Fruit fly (Drosophila melanogaster) whole organism, prepupa: Measurements from ENCODE around the gene c12.1.

Experiments used
- Blimp-1 ChIP-seq: fragments of 200-800 bp; sonication (Bioruptor generic); optimal IDR thresholded peaks from 3 replicates; lab custom pipeline; 2017; ENCODE audit warnings: missing biosample characterization, missing genetic modification characterization, mild to moderate bottlenecking, moderate library complexity, missing genetic modification reagents
- CG10631 ChIP-seq: fragments of 200-800 bp; sonication (Bioruptor generic); optimal IDR thresholded peaks from 2 replicates; lab custom pipeline; 2016; ENCODE audit warnings: missing biosample characterization, missing genetic modification characterization
- CG10669 ChIP-seq: fragments of 200-800 bp; sonication (Bioruptor generic); optimal IDR thresholded peaks from 3 replicates; lab custom pipeline; 2018; ENCODE audit warnings: missing biosample characterization, mild to moderate bottlenecking, missing genetic modification characterization, moderate library complexity
- CG11294 ChIP-seq: fragments of 200-800 bp; sonication (Bioruptor generic); IDR thresholded peaks from 2 replicates; pipeline ENCODE4 v1.3.6; 2022; ENCODE audit warnings: missing biosample characterization, missing genetic modification characterization
- CG11762 ChIP-seq: fragments of 200-800 bp; sonication (Bioruptor generic); optimal IDR thresholded peaks from 3 replicates; lab custom pipeline; 2016; ENCODE audit warnings: missing biosample characterization, missing genetic modification characterization; ENCODE audit not compliant: insufficient read depth
- CG15336 ChIP-seq: fragments of 200-800 bp; sonication (Bioruptor generic); IDR thresholded peaks from 2 replicates; pipeline ENCODE4 v1.3.6; 2022; ENCODE audit warnings: missing biosample characterization, missing genetic modification characterization
- CG16779 ChIP-seq: fragments of 200-800 bp; sonication (Bioruptor generic); optimal IDR thresholded peaks from 3 replicates; lab custom pipeline; 2017; ENCODE audit warnings: missing biosample characterization, mild to moderate bottlenecking, missing genetic modification characterization
- CG3032 ChIP-seq: fragments of 200-800 bp; optimal IDR thresholded peaks from 2 replicates; lab custom pipeline; 2019; ENCODE audit warnings: missing biosample characterization, mild to moderate bottlenecking, missing genetic modification characterization, moderate library complexity
- CG31627 ChIP-seq: fragments of 200-800 bp; sonication (Bioruptor generic); optimal IDR thresholded peaks from 3 replicates; lab custom pipeline; 2016; ENCODE audit warnings: missing biosample characterization, missing genetic modification characterization
- CG32006 ChIP-seq: fragments of 200-800 bp; sonication (Bioruptor generic); optimal IDR thresholded peaks from 3 replicates; lab custom pipeline; 2017; ENCODE audit warnings: missing biosample characterization, mild to moderate bottlenecking, missing genetic modification characterization
- CG34406 ChIP-seq: fragments of 200-800 bp; sonication (Bioruptor generic); optimal IDR thresholded peaks from 3 replicates; lab custom pipeline; 2016; ENCODE audit warnings: missing biosample characterization, missing genetic modification characterization
- CG3919 ChIP-seq: fragments of 200-800 bp; sonication (Bioruptor generic); optimal IDR thresholded peaks from 3 replicates; lab custom pipeline; 2016; ENCODE audit warnings: missing biosample characterization, missing genetic modification characterization
- CG6163 ChIP-seq: fragments of 200-800 bp; sonication (Bioruptor generic); IDR thresholded peaks from 3 replicates; pipeline ENCODE4 v1.3.6; 2022; ENCODE audit warnings: missing biosample characterization, missing genetic modification characterization
- CG6792 ChIP-seq: fragments of 200-800 bp; sonication (Bioruptor generic); optimal IDR thresholded peaks from 3 replicates; lab custom pipeline; 2016; ENCODE audit warnings: missing biosample characterization, missing genetic modification characterization
- CG6808 ChIP-seq: fragments of 200-800 bp; sonication (Bioruptor generic); optimal IDR thresholded peaks from 3 replicates; lab custom pipeline; 2017; ENCODE audit warnings: missing biosample characterization, missing genetic modification characterization, mild to moderate bottlenecking, moderate library complexity, missing genetic modification reagents
- CG6854 ChIP-seq: fragments of 200-800 bp; sonication (Bioruptor generic); optimal IDR thresholded peaks from 2 replicates; lab custom pipeline; 2017; ENCODE audit warnings: missing biosample characterization, mild to moderate bottlenecking, missing genetic modification characterization
- CG7368 ChIP-seq: fragments of 200-800 bp; sonication (Bioruptor generic); optimal IDR thresholded peaks from 3 replicates; lab custom pipeline; 2016; ENCODE audit warnings: missing biosample characterization, missing genetic modification characterization
- CG8119 ChIP-seq: fragments of 200-800 bp; sonication (Bioruptor generic); IDR thresholded peaks from 3 replicates; pipeline ENCODE4 v1.3.6; 2022; ENCODE audit warnings: missing biosample characterization, missing genetic modification characterization
- CG8319 ChIP-seq: fragments of 200-800 bp; sonication (Bioruptor generic); optimal IDR thresholded peaks from 3 replicates; lab custom pipeline; 2016; ENCODE audit warnings: missing biosample characterization, missing genetic modification characterization
- CG9139 ChIP-seq: fragments of 200-800 bp; sonication (Bioruptor generic); optimal IDR thresholded peaks from 3 replicates; lab custom pipeline; 2017; ENCODE audit warnings: missing biosample characterization, mild to moderate bottlenecking, missing genetic modification characterization
- Eip78C ChIP-seq: fragments of 200-800 bp; sonication (Bioruptor generic); peaks from one replicate; lab custom pipeline; 2016; ENCODE audit warnings: missing biosample characterization, missing genetic modification characterization
- Eip93F ChIP-seq: fragments of 200-800 bp; sonication (Bioruptor generic); optimal IDR thresholded peaks from 2 replicates; lab custom pipeline; 2016; ENCODE audit warnings: missing biosample characterization, mild to moderate bottlenecking, missing genetic modification characterization
- Ets21C ChIP-seq: fragments of 200-800 bp; sonication (Bioruptor generic); optimal IDR thresholded peaks from 3 replicates; lab custom pipeline; 2016; ENCODE audit warnings: missing biosample characterization, missing genetic modification characterization
- Ets96B ChIP-seq: fragments of 200-800 bp; optimal IDR thresholded peaks from 2 replicates; lab custom pipeline; 2019; ENCODE audit warnings: missing biosample characterization, mild to moderate bottlenecking, missing genetic modification characterization, moderate library complexity
- Hr38 ChIP-seq: sonication (Bioruptor generic); optimal IDR thresholded peaks from 2 replicates; lab custom pipeline; 2016; ENCODE audit warnings: missing biosample characterization, missing genetic modification characterization
- Hr39 ChIP-seq: fragments of 200-800 bp; sonication (Bioruptor generic); optimal IDR thresholded peaks from 2 replicates; lab custom pipeline; 2016; ENCODE audit warnings: missing biosample characterization, missing genetic modification characterization
- Hr4 ChIP-seq: fragments of 200-800 bp; sonication (Bioruptor generic); optimal IDR thresholded peaks from 3 replicates; lab custom pipeline; 2016; ENCODE audit warnings: missing biosample characterization, missing genetic modification characterization
- Lpt ChIP-seq: fragments of 200-800 bp; sonication (Bioruptor generic); optimal IDR thresholded peaks from 3 replicates; lab custom pipeline; 2016; ENCODE audit warnings: missing biosample characterization, missing genetic modification characterization
- OdsH ChIP-seq: fragments of 200-800 bp; sonication (Bioruptor generic); optimal IDR thresholded peaks from 3 replicates; lab custom pipeline; 2016; ENCODE audit warnings: missing biosample characterization, missing genetic modification characterization
- Smox ChIP-seq: fragments of 200-800 bp; sonication (Bioruptor generic); optimal IDR thresholded peaks from 3 replicates; lab custom pipeline; 2016; ENCODE audit warnings: missing biosample characterization, missing genetic modification characterization
- Sox102F ChIP-seq: fragments of 200-800 bp; sonication (Bioruptor generic); optimal IDR thresholded peaks from 2 replicates; lab custom pipeline; 2016; ENCODE audit warnings: missing biosample characterization, mild to moderate bottlenecking, missing genetic modification characterization
- Sox14 ChIP-seq: fragments of 200-800 bp; sonication (Bioruptor generic); optimal IDR thresholded peaks from 3 replicates; lab custom pipeline; 2016; ENCODE audit warnings: missing biosample characterization, missing genetic modification characterization
- Sox15 ChIP-seq: fragments of 200-800 bp; sonication (Bioruptor generic); optimal IDR thresholded peaks from 3 replicates; lab custom pipeline; 2016; ENCODE audit warnings: missing biosample characterization, missing genetic modification characterization
- achi ChIP-seq: fragments of 200-800 bp; sonication (Bioruptor generic); optimal IDR thresholded peaks from 3 replicates; lab custom pipeline; 2016; ENCODE audit warnings: missing biosample characterization, missing genetic modification characterization
- acj6 ChIP-seq: fragments of 200-800 bp; sonication (Bioruptor generic); optimal IDR thresholded peaks from 3 replicates; lab custom pipeline; 2016; ENCODE audit warnings: missing biosample characterization, missing genetic modification characterization
- dac ChIP-seq: fragments of 200-800 bp; sonication (Bioruptor generic); optimal IDR thresholded peaks from 2 replicates; lab custom pipeline; 2017; ENCODE audit warnings: missing biosample characterization, mild to moderate bottlenecking, missing genetic modification characterization
- dsx ChIP-seq: fragments of 200-800 bp; optimal IDR thresholded peaks from 3 replicates; lab custom pipeline; 2019; ENCODE audit warnings: missing biosample characterization, mild to moderate bottlenecking, missing genetic modification characterization, moderate library complexity; ENCODE audit not compliant: poor library complexity, severe bottlenecking
- eg ChIP-seq: fragments of 200-800 bp; sonication (Bioruptor generic); IDR thresholded peaks from 3 replicates; pipeline ENCODE4 v1.3.6; 2022; ENCODE audit warnings: missing biosample characterization, missing genetic modification characterization
- esn ChIP-seq: fragments of 200-800 bp; sonication (Bioruptor generic); optimal IDR thresholded peaks from 2 replicates; lab custom pipeline; 2016; ENCODE audit warnings: missing biosample characterization, mild to moderate bottlenecking, missing genetic modification characterization, moderate library complexity
- fd59A ChIP-seq: fragments of 200-800 bp; sonication (Bioruptor generic); optimal IDR thresholded peaks from 2 replicates; lab custom pipeline; 2017; ENCODE audit warnings: missing biosample characterization, mild to moderate bottlenecking, missing genetic modification characterization, missing genetic modification reagents
- fd85E ChIP-seq: fragments of 200-800 bp; sonication (Bioruptor generic); optimal IDR thresholded peaks from 3 replicates; lab custom pipeline; 2016; ENCODE audit warnings: missing biosample characterization, missing genetic modification characterization
- fkh ChIP-seq: fragments of 200-800 bp; sonication (Bioruptor generic); optimal IDR thresholded peaks from 3 replicates; lab custom pipeline; 2017; ENCODE audit warnings: missing biosample characterization, mild to moderate bottlenecking, missing genetic modification characterization, moderate library complexity
- lz ChIP-seq: fragments of 200-800 bp; sonication (Bioruptor generic); optimal IDR thresholded peaks from 3 replicates; lab custom pipeline; 2016; ENCODE audit warnings: missing biosample characterization, missing genetic modification characterization
- net ChIP-seq: fragments of 200-800 bp; sonication (Bioruptor generic); optimal IDR thresholded peaks from 3 replicates; lab custom pipeline; 2016; ENCODE audit warnings: missing biosample characterization, missing genetic modification characterization
- pdm3 ChIP-seq: fragments of 200-800 bp; sonication (Bioruptor generic); optimal IDR thresholded peaks from 3 replicates; lab custom pipeline; 2016; ENCODE audit warnings: missing biosample characterization, missing genetic modification characterization
- spab ChIP-seq: fragments of 200-800 bp; sonication (Bioruptor generic); optimal IDR thresholded peaks from 2 replicates; lab custom pipeline; 2017; ENCODE audit warnings: missing biosample characterization, mild to moderate bottlenecking, missing genetic modification characterization, missing genetic modification reagents
- ss ChIP-seq, 2 experiments: fragments of 200-800 bp; sonication (Bioruptor generic); optimal IDR thresholded peaks; 2 replicates in 1 of 2; 3 replicates in 1 of 2; lab custom pipeline; 2017 to 2018; ENCODE audit warnings: mild to moderate bottlenecking in 2 of 2, missing biosample characterization in 2 of 2, missing genetic modification characterization in 2 of 2, moderate library complexity in 1 of 2
- svp ChIP-seq: fragments of 200-800 bp; sonication (Bioruptor generic); peaks from one replicate; lab custom pipeline; 2016; ENCODE audit warnings: missing biosample characterization, missing genetic modification characterization
- vri ChIP-seq: fragments of 200-800 bp; sonication (Bioruptor generic); optimal IDR thresholded peaks from 3 replicates; lab custom pipeline; 2016; ENCODE audit warnings: missing biosample characterization, mild to moderate bottlenecking, missing genetic modification characterization

Gene c12.1

dm6 chrX:9286386-9286785 is 32.6 kb downstream of the c12.1 start:
- TF ChIP-seq Eip78C: peak; percentile 3
- TF ChIP-seq pdm3 (GFP tag; lab: Kevin White, UChicago): no peak
- no peak for TF ChIP-seq Hr39
- TF ChIP-seq svp (GFP tag; lab: Kevin White, UChicago): no peak
- TF ChIP-seq CG34406 (GFP tag; lab: Kevin White, UChicago): no peak

dm6 chrX:9284024-9284738 is 34.8 kb downstream of the c12.1 start, which contains the start of gene lz:
Gene lz, plus strand, starts transcription at chrX:9284649.
- TF ChIP-seq Ets21C: no peak
- TF ChIP-seq CG6792: no peak
- TF ChIP-seq CG31627 (GFP tag; lab: Kevin White, UChicago): no peak
- no peak for TF ChIP-seq spab (GFP tag; lab: Kevin White, UChicago)
- TF ChIP-seq CG7368: no peak
- TF ChIP-seq Blimp-1 (GFP tag; lab: Kevin White, UChicago): no peak
- no peak for TF ChIP-seq CG16779 (tag; lab: Kevin White, UChicago)
- no peak for TF ChIP-seq fd85E (GFP tag; lab: Kevin White, UChicago)
- no peak for TF ChIP-seq acj6
- no peak for TF ChIP-seq CG11294 (GFP tag; lab: Robert Waterston, UW)
- TF ChIP-seq Lpt (GFP tag; lab: Kevin White, UChicago): no peak
- peak; percentile 38; the same call in 1 of the 3 replicates for TF ChIP-seq eg (GFP tag; lab: Robert Waterston, UW)
- TF ChIP-seq esn (GFP tag; lab: Kevin White, UChicago): no peak
- no peak for TF ChIP-seq Eip93F
- TF ChIP-seq CG8119 (GFP tag; lab: Robert Waterston, UW): peak; percentile 66; the same call in 2 of the 3 replicates
- TF ChIP-seq Hr4 (GFP tag; lab: Kevin White, UChicago): no peak
- TF ChIP-seq CG10669 (GFP tag; lab: Kevin White, UChicago): no peak
- TF ChIP-seq fd59A (GFP tag; lab: Kevin White, UChicago): no peak
- no peak for TF ChIP-seq vri (GFP tag; lab: Kevin White, UChicago)
- no peak for TF ChIP-seq OdsH (GFP tag; lab: Kevin White, UChicago)
- no peak for TF ChIP-seq CG3919 (GFP tag; lab: Kevin White, UChicago)
- no peak for TF ChIP-seq CG3032
- no peak for TF ChIP-seq Ets96B (tag; lab: Kevin White, UChicago)
- no peak for TF ChIP-seq lz (GFP tag; lab: Kevin White, UChicago)
- TF ChIP-seq CG32006 (GFP tag; lab: Kevin White, UChicago): no peak
- TF ChIP-seq dsx: no peak
- no peak for TF ChIP-seq dac (GFP tag; lab: Kevin White, UChicago)
- no peak for TF ChIP-seq CG6808 (GFP tag; lab: Kevin White, UChicago)
- TF ChIP-seq fkh (GFP tag; lab: Kevin White, UChicago): no peak
- no peak for TF ChIP-seq CG8319
- no peak for TF ChIP-seq Sox102F (GFP tag; lab: Kevin White, UChicago)
- TF ChIP-seq CG6163 (GFP tag; lab: Robert Waterston, UW): peak; percentile 8; the same call in 1 of the 3 replicates
- peak; percentile 11 for TF ChIP-seq CG6854
- TF ChIP-seq svp (GFP tag; lab: Kevin White, UChicago): no peak
- TF ChIP-seq CG10631 (GFP tag; lab: Kevin White, UChicago): no peak
- TF ChIP-seq CG15336 (GFP tag; lab: Robert Waterston, UW): peak; percentile 35; the same call in 1 of the 2 replicates
- no peak for TF ChIP-seq Smox
- no peak for TF ChIP-seq CG9139 (GFP tag; lab: Kevin White, UChicago)
- no peak for TF ChIP-seq Hr38
- no peak for TF ChIP-seq CG11762
- no peak for TF ChIP-seq achi
- no peak for TF ChIP-seq CG34406 (GFP tag; lab: Kevin White, UChicago)
- peak; percentile 2 to 7 for TF ChIP-seq ss (GFP tag; optimal IDR thresholded peaks at IDR 0.05; lab: Kevin White, UChicago)
- no peak for TF ChIP-seq net (GFP tag; lab: Kevin White, UChicago)
- TF ChIP-seq Sox15 (GFP tag; lab: Kevin White, UChicago): no peak
- TF ChIP-seq Eip78C: peak; percentile 44
- no peak for TF ChIP-seq Sox14
